Worm (Caenorhabditis elegans) whole organism, L1 larva: ENCODE data around the gene F34H10.4.

ENCODE experiments used
- C04F5.9 ChIP-seq: sonication (generic microtip); optimal IDR thresholded peaks from 2 replicates; lab custom pipeline; 2016; ENCODE audit warnings: missing genetic modification characterization, missing compliant biosample characterization
- C16A3.4 ChIP-seq: fragments of 150-350 bp; optimal IDR thresholded peaks from 2 replicates; lab custom pipeline; 2014; ENCODE audit warnings: missing biosample characterization, missing genetic modification characterization
- C34B4.2 ChIP-seq: sonication (generic microtip); optimal IDR thresholded peaks from 2 replicates; lab custom pipeline; 2017; ENCODE audit warnings: mild to moderate bottlenecking, missing genetic modification characterization, missing compliant biosample characterization
- aha-1 ChIP-seq: fragments of 150-350 bp; optimal IDR thresholded peaks from 2 replicates; lab custom pipeline; 2014; ENCODE audit warnings: missing biosample characterization, missing genetic modification characterization
- alr-1 ChIP-seq: fragments of 200-800 bp; sonication (Bioruptor generic); optimal IDR thresholded peaks from 2 replicates; lab custom pipeline; 2018; ENCODE audit warnings: borderline replicate concordance, mild to moderate bottlenecking, missing genetic modification characterization, missing compliant biosample characterization
- aly-2 ChIP-seq: fragments of 150-350 bp; optimal IDR thresholded peaks from 2 replicates; lab custom pipeline; 2014; ENCODE audit warnings: missing biosample characterization, missing genetic modification characterization
- ama-1 ChIP-seq: fragments of 150-350 bp; optimal IDR thresholded peaks from 2 replicates; lab custom pipeline; 2014
- ceh-63 ChIP-seq: fragments of 200-800 bp; sonication (Bioruptor generic); optimal IDR thresholded peaks from 2 replicates; lab custom pipeline; 2018; ENCODE audit warnings: mild to moderate bottlenecking, missing genetic modification characterization, missing compliant biosample characterization
- ceh-8 ChIP-seq: fragments of 200-800 bp; sonication (Bioruptor generic); optimal IDR thresholded peaks from 2 replicates; lab custom pipeline; 2018; ENCODE audit warnings: mild to moderate bottlenecking, missing genetic modification characterization, moderate library complexity, missing compliant biosample characterization
- ceh-90 ChIP-seq: sonication (generic microtip); optimal IDR thresholded peaks from 2 replicates; lab custom pipeline; 2016; ENCODE audit warnings: missing genetic modification characterization, missing compliant biosample characterization
- ces-1 ChIP-seq: fragments of 150-350 bp; optimal IDR thresholded peaks from 2 replicates; lab custom pipeline; 2014; ENCODE audit warnings: missing biosample characterization, missing genetic modification reagents, missing genetic modification characterization
- dpl-1 ChIP-seq, 3 experiments: fragments of 150-350 bp in 2 of 3; sonication (generic microtip) in 1 of 3; optimal IDR thresholded peaks; 2 replicates each; lab custom pipeline; 2014 to 2017; ENCODE audit warnings: missing biosample characterization in 3 of 3, missing genetic modification characterization in 3 of 3, missing genetic modification reagents in 3 of 3
- dsc-1 ChIP-seq: sonication (generic microtip); optimal IDR thresholded peaks from 2 replicates; lab custom pipeline; 2016; ENCODE audit warnings: mild to moderate bottlenecking, missing genetic modification characterization, missing compliant biosample characterization
- efl-1 ChIP-seq, 4 experiments: fragments of 150-350 bp; optimal IDR thresholded peaks in 3 of 4; peaks in 1 of 4; 1 replicate in 1 of 4; 2 replicates in 3 of 4; lab custom pipeline; 2014; ENCODE audit warnings: missing biosample characterization in 2 of 4, missing genetic modification characterization in 2 of 4, missing genetic modification reagents in 2 of 4
- egl-13 ChIP-seq: sonication (generic microtip); optimal IDR thresholded peaks from 2 replicates; lab custom pipeline; 2016; ENCODE audit warnings: missing genotype, missing genetic modification reagents, missing genetic modification characterization, missing compliant biosample characterization
- elt-2 ChIP-seq: sonication (generic microtip); optimal IDR thresholded peaks from 2 replicates; lab custom pipeline; 2016; ENCODE audit warnings: missing genetic modification characterization, mild to moderate bottlenecking, inconsistent platforms, missing compliant biosample characterization, missing genetic modification reagents
- elt-3 ChIP-seq, 6 experiments: fragments of 150-350 bp in 1 of 6; sonication (generic microtip); optimal IDR thresholded peaks; 2 replicates each; lab custom pipeline; 2017 to 2018; ENCODE audit warnings: missing biosample characterization in 6 of 6, missing genetic modification characterization in 6 of 6, inconsistent platforms in 1 of 6
- ets-5 ChIP-seq: fragments of 200-800 bp; sonication (Bioruptor generic); IDR thresholded peaks from 2 replicates; pipeline ENCODE4 v1.3.6; 2022; ENCODE audit warnings: missing genetic modification characterization, missing compliant biosample characterization
- grh-1 ChIP-seq: fragments of 200-800 bp; sonication (Bioruptor generic); IDR thresholded peaks from 2 replicates; pipeline ENCODE4 v1.3.6; 2022; ENCODE audit warnings: missing genetic modification reagents, missing genetic modification characterization, missing compliant biosample characterization
- hlh-4 ChIP-seq: sonication (generic microtip); optimal IDR thresholded peaks from 2 replicates; lab custom pipeline; 2016; ENCODE audit warnings: mild to moderate bottlenecking, missing genetic modification characterization, missing compliant biosample characterization
- hpl-2 ChIP-seq: fragments of 150-350 bp; optimal IDR thresholded peaks from 2 replicates; lab custom pipeline; 2014; ENCODE audit warnings: missing biosample characterization, missing genetic modification reagents, missing genetic modification characterization
- jun-1 ChIP-seq: fragments of 150-350 bp; optimal IDR thresholded peaks from 2 replicates; lab custom pipeline; 2014; ENCODE audit warnings: missing biosample characterization, missing genetic modification reagents, missing genetic modification characterization
- lin-35 ChIP-seq, 2 experiments: fragments of 150-350 bp; optimal IDR thresholded peaks; 2 replicates each; lab custom pipeline; 2014; ENCODE audit warnings: missing biosample characterization in 2 of 2, missing genetic modification characterization in 2 of 2, missing genetic modification reagents in 2 of 2
- lir-3 ChIP-seq: sonication (generic microtip); optimal IDR thresholded peaks from 2 replicates; lab custom pipeline; 2016; ENCODE audit warnings: mild to moderate bottlenecking, missing genetic modification characterization, moderate library complexity, missing compliant biosample characterization; ENCODE audit not compliant: poor library complexity
- mdl-1 ChIP-seq, 2 experiments: fragments of 150-350 bp; optimal IDR thresholded peaks; 2 replicates each; lab custom pipeline; 2014 to 2017; ENCODE audit warnings: missing biosample characterization in 2 of 2, missing genetic modification characterization in 2 of 2, inconsistent platforms in 1 of 2
- mep-1 ChIP-seq: fragments of 150-350 bp; optimal IDR thresholded peaks from 2 replicates; lab custom pipeline; 2014; ENCODE audit warnings: missing biosample characterization, missing genetic modification characterization
- nhr-11 ChIP-seq: fragments of 150-350 bp; optimal IDR thresholded peaks from 2 replicates; lab custom pipeline; 2014; ENCODE audit warnings: missing biosample characterization, missing genetic modification characterization
- nhr-19 ChIP-seq: fragments of 200-800 bp; sonication (Bioruptor generic); conservative IDR thresholded peaks from 2 replicates; pipeline ENCODE4 v1.3.6; 2022; ENCODE audit warnings: missing genetic modification characterization, missing compliant biosample characterization
- nhr-28 ChIP-seq: fragments of 150-350 bp; optimal IDR thresholded peaks from 2 replicates; lab custom pipeline; 2014; ENCODE audit warnings: missing biosample characterization, missing genetic modification characterization
- nhr-47 ChIP-seq: sonication (generic microtip); optimal IDR thresholded peaks from 2 replicates; lab custom pipeline; 2016; ENCODE audit warnings: mild to moderate bottlenecking, missing genetic modification characterization, moderate library complexity, missing compliant biosample characterization
- nhr-76 ChIP-seq: sonication (generic microtip); optimal IDR thresholded peaks from 2 replicates; lab custom pipeline; 2017; ENCODE audit warnings: missing biosample characterization, missing genetic modification characterization
- nhr-85 ChIP-seq: sonication (generic microtip); peaks from one replicate; lab custom pipeline; 2016; ENCODE audit warnings: missing genetic modification characterization, inconsistent platforms, missing compliant biosample characterization
- snpc-4 ChIP-seq: fragments of 150-350 bp; optimal IDR thresholded peaks from 2 replicates; lab custom pipeline; 2014; ENCODE audit warnings: missing biosample characterization, missing genetic modification characterization
- sox-4 ChIP-seq: sonication (generic microtip); optimal IDR thresholded peaks from 2 replicates; lab custom pipeline; 2016; ENCODE audit warnings: missing genetic modification characterization, missing compliant biosample characterization
- sptf-1 ChIP-seq: fragments of 150-350 bp; optimal IDR thresholded peaks from 2 replicates; lab custom pipeline; 2014; ENCODE audit warnings: missing biosample characterization, missing genetic modification characterization
- sup-37 ChIP-seq: fragments of 200-800 bp; sonication (Bioruptor generic); optimal IDR thresholded peaks from 2 replicates; lab custom pipeline; 2018; ENCODE audit warnings: mild to moderate bottlenecking, missing genetic modification characterization, missing compliant biosample characterization
- tbx-2 ChIP-seq: sonication (generic microtip); optimal IDR thresholded peaks from 2 replicates; lab custom pipeline; 2016; ENCODE audit warnings: missing genetic modification characterization, missing compliant biosample characterization
- unc-130 ChIP-seq: fragments of 150-350 bp; optimal IDR thresholded peaks from 2 replicates; lab custom pipeline; 2017; ENCODE audit warnings: missing biosample characterization, missing genetic modification characterization, inconsistent platforms
- unc-30 ChIP-seq: sonication (generic microtip); optimal IDR thresholded peaks from 2 replicates; lab custom pipeline; 2017; ENCODE audit warnings: missing biosample characterization, missing genetic modification characterization
- zip-4 ChIP-seq: fragments of 200-800 bp; sonication (Bioruptor generic); optimal IDR thresholded peaks from 2 replicates; lab custom pipeline; 2018; ENCODE audit warnings: mild to moderate bottlenecking, missing genetic modification characterization, moderate library complexity, missing compliant biosample characterization
- ztf-11 ChIP-seq, 2 experiments: sonication (generic microtip); optimal IDR thresholded peaks; 2 replicates each; lab custom pipeline; 2016 to 2017; ENCODE audit warnings: missing genetic modification characterization in 2 of 2, missing biosample characterization in 1 of 2, missing compliant biosample characterization in 1 of 2

The F34H10.4 gene

DNA sequence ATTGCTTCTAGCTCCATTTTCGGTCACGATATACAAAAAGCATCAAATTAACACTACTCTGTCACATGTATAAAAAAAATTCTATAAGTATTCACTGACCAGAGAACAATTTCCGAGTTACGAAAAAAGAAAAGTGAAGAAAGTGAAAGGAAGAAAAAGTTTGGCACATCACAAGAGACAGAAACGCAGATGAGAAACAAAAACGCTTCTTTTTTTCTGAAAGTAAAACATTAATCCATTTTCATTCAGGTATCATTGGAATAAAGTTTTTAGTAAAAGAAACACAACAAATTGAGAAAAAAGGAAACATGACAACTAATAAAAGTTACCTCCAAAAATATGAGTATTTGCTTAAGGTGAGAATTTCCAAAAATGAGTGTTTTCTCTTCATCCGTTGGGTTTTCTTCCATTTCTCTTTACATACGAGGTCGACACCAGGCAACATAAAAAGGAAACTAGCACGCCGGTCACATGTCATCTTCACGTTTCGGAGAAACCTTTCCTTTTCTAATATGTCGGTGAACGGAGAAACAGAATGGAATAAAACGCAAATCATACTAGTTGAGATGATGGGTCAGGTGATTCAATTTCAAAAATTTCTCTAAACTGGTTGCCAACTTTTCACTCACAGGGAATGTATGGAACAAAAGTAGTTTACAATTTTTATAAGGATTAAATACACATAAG, 5.4 kb upstream of the F34H10.4 start (continued):
- TF ChIP-seq unc-30 (tag; lab: Kevin White, UChicago) (no peak), nhr-85 (peak; percentile 96), sptf-1 (tag; lab: Kevin White, UChicago) (no peak), sox-4 (tag; lab: Kevin White, UChicago) (peak; percentile 47), ceh-90 (tag; lab: Kevin White, UChicago) (no peak), elt-3 (tag; optimal IDR thresholded peaks at IDR 0.05; lab: Kevin White, UChicago) (peak in 2 of 6 experiments; percentile 18 to 20), lir-3 (no peak), hpl-2 (no peak), aly-2 (tag; lab: Kevin White, UChicago) (no peak), C16A3.4 (tag; lab: Kevin White, UChicago) (no peak), lin-35 (GFP tag; optimal IDR thresholded peaks at IDR 0.05; lab: Kevin White, UChicago) (peak; percentile 23 to 75), ceh-8 (GFP tag; lab: Kevin White, UChicago) (peak; percentile 47), C04F5.9 (tag; lab: Kevin White, UChicago) (no peak), egl-13 (peak; percentile 8), elt-2 (tag; lab: Kevin White, UChicago) (no peak), dsc-1 (tag; lab: Kevin White, UChicago) (no peak), dpl-1 (GFP tag; optimal IDR thresholded peaks at IDR 0.05; lab: Kevin White, UChicago) (peak in 2 of 3 experiments; percentile 11 to 31), nhr-28 (tag; lab: Kevin White, UChicago) (no peak), sup-37 (GFP tag; lab: Kevin White, UChicago) (no peak), mdl-1 (tag; optimal IDR thresholded peaks at IDR 0.05; lab: Kevin White, UChicago) (peak in 1 of 2 experiments; percentile 69), aha-1 (tag; lab: Kevin White, UChicago) (no peak), ztf-11 (tag; optimal IDR thresholded peaks at IDR 0.05; lab: Kevin White, UChicago) (no peak), grh-1 (GFP tag; lab: Robert Waterston, UW) (peak; percentile 71), tbx-2 (peak; percentile 42), ama-1 (lab: Kevin White, UChicago) (no peak)

DNA sequence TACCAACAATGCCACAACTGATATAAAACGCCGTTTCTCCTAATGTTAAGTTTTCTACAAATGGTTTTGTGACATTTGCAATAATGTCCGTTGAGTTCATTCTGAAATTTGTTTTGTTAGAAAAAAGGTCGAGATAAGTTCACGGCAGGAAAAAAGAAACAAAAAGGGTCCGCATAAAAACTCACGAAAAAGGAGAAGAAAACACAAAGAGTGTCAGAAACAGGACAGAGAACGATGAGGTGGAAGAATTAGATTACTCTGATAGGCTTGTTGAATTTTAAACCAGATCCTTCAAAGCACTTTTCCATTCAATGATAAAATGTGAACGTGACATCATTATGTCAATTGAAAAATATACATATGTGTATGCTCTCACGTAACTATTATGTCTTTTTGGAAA, 4.7 kb downstream of the F34H10.4 start, which contains the start of gene aex-2:
Gene aex-2, minus strand, starts transcription at position 101 of the 400 bp plus-strand sequence.
- TF ChIP-seq sox-4 (tag; lab: Kevin White, UChicago) (no peak), unc-130 (tag; lab: Kevin White, UChicago) (no peak), zip-4 (GFP tag; lab: Kevin White, UChicago) (no peak), hpl-2 (no peak), mep-1 (tag; lab: Kevin White, UChicago) (no peak), dpl-1 (GFP tag; optimal IDR thresholded peaks at IDR 0.05; lab: Kevin White, UChicago) (no peak), nhr-19 (GFP tag; lab: Robert Waterston, UW) (no peak), C16A3.4 (tag; lab: Kevin White, UChicago) (no peak), ets-5 (no peak), egl-13 (no peak), efl-1 (optimal IDR thresholded peaks at IDR 0.05; lab: Kevin White, UChicago) (no peak), efl-1 (GFP tag; optimal IDR thresholded peaks at IDR 0.05 in 1 of 2; lab: Kevin White, UChicago) (no peak), alr-1 (tag; lab: Kevin White, UChicago) (no peak), C34B4.2 (tag; lab: Kevin White, UChicago) (no peak), jun-1 (tag; lab: Kevin White, UChicago) (no peak), hlh-4 (tag; lab: Kevin White, UChicago) (no peak), tbx-2 (no peak), nhr-11 (tag; lab: Kevin White, UChicago) (no peak)

DNA sequence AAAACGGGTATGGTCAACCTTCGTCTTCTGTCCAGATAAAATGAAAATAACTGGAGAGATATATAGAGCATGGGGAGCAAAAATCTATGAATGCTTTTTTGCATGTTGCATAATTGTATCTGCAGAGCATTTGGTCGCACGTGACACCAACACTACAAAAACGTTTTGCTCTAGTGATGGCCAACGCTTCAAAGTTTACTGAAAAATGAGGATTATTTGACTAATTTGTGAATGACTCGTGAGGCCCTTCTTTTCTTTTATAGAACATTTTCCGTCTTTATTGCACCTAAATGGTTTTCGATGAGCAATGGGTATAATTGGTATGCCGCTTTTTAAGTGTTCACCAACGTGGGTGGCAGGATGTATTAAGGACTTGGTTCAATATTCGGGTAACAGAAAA, 5.2 kb downstream of the F34H10.4 start:
- TF ChIP-seq snpc-4 (tag; lab: Kevin White, UChicago), result no peak
- TF ChIP-seq nhr-47 (tag; lab: Kevin White, UChicago), result no peak
- TF ChIP-seq dsc-1 (tag; lab: Kevin White, UChicago), result peak; percentile 81
- peak; percentile 84 for TF ChIP-seq ceh-63
- TF ChIP-seq sptf-1 (tag; lab: Kevin White, UChicago), result no peak
- TF ChIP-seq nhr-76 (tag; lab: Kevin White, UChicago), result no peak
- no peak for TF ChIP-seq ces-1 (GFP tag; lab: Kevin White, UChicago)
